Fruit fly (Drosophila melanogaster): Measurements from ENCODE around the gene CG33223.
A peak's percentile ranks its signal among the peaks of the same experiment; 100 is the strongest.

The CG33223 gene

DNA sequence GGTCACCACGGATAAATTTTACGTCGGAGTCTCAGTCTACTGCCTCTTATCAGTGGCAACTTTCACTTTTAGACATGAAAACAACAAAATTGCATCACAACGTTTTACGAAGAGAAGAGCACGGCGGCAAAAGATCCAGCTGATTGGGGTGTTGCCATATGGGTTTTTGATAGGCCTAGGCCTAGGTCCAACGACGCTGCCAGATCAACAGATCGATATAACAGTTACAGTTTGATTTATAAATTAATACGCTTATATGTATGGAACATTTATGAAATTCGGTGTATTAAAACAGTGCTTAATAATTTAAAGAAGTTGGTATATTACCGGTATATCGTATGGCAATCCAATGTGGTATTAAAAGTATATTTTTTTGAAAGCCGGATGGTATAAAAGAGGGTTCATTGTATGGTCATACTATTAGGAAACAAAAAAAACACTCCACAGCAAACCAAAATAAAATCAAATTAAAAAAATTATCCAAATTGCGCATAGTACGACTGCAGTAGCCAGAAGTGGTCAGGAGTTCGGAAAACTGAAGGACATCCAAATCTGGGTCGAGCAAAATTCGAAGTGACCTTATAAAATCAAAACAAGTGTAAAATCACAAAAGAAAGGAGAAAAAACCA, 46.9 kb downstream of the CG33223 start, which contains the start of gene CG1440 (continued):
- TF ChIP-seq CG4617 (GFP tag; optimal IDR thresholded peaks at IDR 0.05; ENCODE audit: borderline replicate concordance) (peak; percentile 20), CG3847 (GFP tag; IDR thresholded peaks at IDR 0.05) (peak; percentile 45; the same call in 1 of the 2 replicates), amos (GFP tag; IDR thresholded peaks at IDR 0.05; ENCODE audit: partially characterized antibody) (no peak; the same call in 1 of the 2 replicates), CG2116 (GFP tag; optimal IDR thresholded peaks at IDR 0.05) (peak; percentile 44), CG2678 (tag; optimal IDR thresholded peaks at IDR 0.05) (no peak), Sin3A (optimal IDR thresholded peaks at IDR 0.05) (peak; percentile 17), al (GFP tag; IDR thresholded peaks at IDR 0.05) (no peak), CG10431 (GFP tag; optimal IDR thresholded peaks at IDR 0.05) (no peak), Dll (GFP tag; IDR thresholded peaks at IDR 0.05; ENCODE audit: partially characterized antibody) (peak; percentile 3; the same call in 1 of the 4 replicates), CG11247 (GFP tag; IDR thresholded peaks at IDR 0.05) (no peak), sc (optimal IDR thresholded peaks at IDR 0.05) (no peak), sc (GFP tag; optimal IDR thresholded peaks at IDR 0.05) (no peak), fu2 (GFP tag; optimal IDR thresholded peaks at IDR 0.05) (peak; percentile 11), vvl (GFP tag; IDR thresholded peaks at IDR 0.05) (no peak), slp2 (GFP tag; optimal IDR thresholded peaks at IDR 0.05) (no peak), CG2889 (GFP tag; IDR thresholded peaks at IDR 0.05) (0 out of 3 replicates have a peak, but pooled peaks have one; percentile 31), CG2199 (GFP tag; IDR thresholded peaks at IDR 0.05) (no peak), CG12299 (tag; optimal IDR thresholded peaks at IDR 0.05) (no peak), mirr (GFP tag; optimal IDR thresholded peaks at IDR 0.05) (no peak), sqz (GFP tag; optimal IDR thresholded peaks at IDR 0.05) (peak; percentile 81), onecut (GFP tag; IDR thresholded peaks at IDR 0.05) (no peak; the same call in 1 of the 2 replicates), Dad (GFP tag; optimal IDR thresholded peaks at IDR 0.05) (no peak), CG5953 (GFP tag; IDR thresholded peaks at IDR 0.05) (no peak), CG8924 (tag; optimal IDR thresholded peaks at IDR 0.05) (peak; percentile 73), CG4854 (GFP tag; optimal IDR thresholded peaks at IDR 0.05) (no peak), CG17361 (GFP tag; IDR thresholded peaks at IDR 0.05) (peak; percentile 43; the same call in 2 of the 3 replicates), Mad (GFP tag; optimal IDR thresholded peaks at IDR 0.05) (peak; percentile 4), CG6765 (GFP tag; optimal IDR thresholded peaks at IDR 0.05) (peak; percentile 48), Gsc (GFP tag; IDR thresholded peaks at IDR 0.05) (no peak), bbx (GFP tag; IDR thresholded peaks at IDR 0.05; ENCODE audit: partially characterized antibody) (no peak), CG14050 (GFP tag; IDR thresholded peaks at IDR 0.05) (no peak), Lhr (GFP tag; optimal IDR thresholded peaks at IDR 0.05) (peak; percentile 60), unc-4 (GFP tag; IDR thresholded peaks at IDR 0.05; ENCODE audit: partially characterized antibody) (peak; percentile 39; the same call in 1 of the 2 replicates), wek (GFP tag; optimal IDR thresholded peaks at IDR 0.05) (no peak), Meics (GFP tag; optimal IDR thresholded peaks at IDR 0.05) (no peak), gcm2 (GFP tag; optimal IDR thresholded peaks at IDR 0.05) (no peak), CG43689 (GFP tag; IDR thresholded peaks at IDR 0.05) (no peak), Fer1 (GFP tag; optimal IDR thresholded peaks at IDR 0.05) (peak; percentile 20), wdn (GFP tag; IDR thresholded peaks at IDR 0.05) (no peak), eve (GFP tag; optimal IDR thresholded peaks at IDR 0.05) (no peak), CG10321 (GFP tag; IDR thresholded peaks at IDR 0.05) (no peak), pb (GFP tag; optimal IDR thresholded peaks at IDR 0.05) (no peak), nom (GFP tag; optimal IDR thresholded peaks at IDR 0.05) (no peak), CG31388 (GFP tag; optimal IDR thresholded peaks at IDR 0.05) (no peak), ftz-f1 (GFP tag; optimal IDR thresholded peaks at IDR 0.05) (no peak), sug (tag; optimal IDR thresholded peaks at IDR 0.05) (no peak), peb (GFP tag; IDR thresholded peaks at IDR 0.05) (no peak), maf-S (GFP tag; optimal IDR thresholded peaks at IDR 0.05) (no peak), H15 (GFP tag; IDR thresholded peaks at IDR 0.05) (no peak), bsh (GFP tag; optimal IDR thresholded peaks at IDR 0.05) (peak in 1 of 2 experiments; percentile 46), CG15479 (GFP tag; optimal IDR thresholded peaks at IDR 0.05) (peak; percentile 64)
